Fruit fly (Drosophila melanogaster): ENCODE measurements around the gene CG42535.

- TF ChIP-seq Sp1 (GFP tag; optimal IDR thresholded peaks at IDR 0.05) (no peak), tai (GFP tag; optimal IDR thresholded peaks at IDR 0.05) (no peak), Jra (GFP tag; optimal IDR thresholded peaks at IDR 0.05) (no peak), rgr (GFP tag; optimal IDR thresholded peaks at IDR 0.05) (no peak), HLH106 (tag; optimal IDR thresholded peaks at IDR 0.05) (peak; percentile 0)
These were observed 29.4 kb upstream of the CG42535 start for dm6 chr3L:10659993-10660743.

Measured in whole organism, wandering third instar larva.